Fruit fly (Drosophila melanogaster) whole organism, prepupa: ENCODE measurements around the gene Stt3A.

Experiments used
- Blimp-1 ChIP-seq: fragments of 200-800 bp; sonication (Bioruptor generic); optimal IDR thresholded peaks from 3 replicates; lab custom pipeline; 2017; ENCODE audit warnings: missing biosample characterization, missing genetic modification characterization, mild to moderate bottlenecking, moderate library complexity, missing genetic modification reagents
- CG10631 ChIP-seq: fragments of 200-800 bp; sonication (Bioruptor generic); optimal IDR thresholded peaks from 2 replicates; lab custom pipeline; 2016; ENCODE audit warnings: missing biosample characterization, missing genetic modification characterization
- CG10669 ChIP-seq: fragments of 200-800 bp; sonication (Bioruptor generic); optimal IDR thresholded peaks from 3 replicates; lab custom pipeline; 2018; ENCODE audit warnings: missing biosample characterization, mild to moderate bottlenecking, missing genetic modification characterization, moderate library complexity
- CG11762 ChIP-seq: fragments of 200-800 bp; sonication (Bioruptor generic); optimal IDR thresholded peaks from 3 replicates; lab custom pipeline; 2016; ENCODE audit warnings: missing biosample characterization, missing genetic modification characterization; ENCODE audit not compliant: insufficient read depth
- CG15336 ChIP-seq: fragments of 200-800 bp; sonication (Bioruptor generic); IDR thresholded peaks from 2 replicates; pipeline ENCODE4 v1.3.6; 2022; ENCODE audit warnings: missing biosample characterization, missing genetic modification characterization
- CG1621 ChIP-seq: fragments of 200-800 bp; sonication (Bioruptor generic); optimal IDR thresholded peaks from 3 replicates; lab custom pipeline; 2018; ENCODE audit warnings: missing biosample characterization, mild to moderate bottlenecking, missing genetic modification characterization
- CG16779 ChIP-seq: fragments of 200-800 bp; sonication (Bioruptor generic); optimal IDR thresholded peaks from 3 replicates; lab custom pipeline; 2017; ENCODE audit warnings: missing biosample characterization, mild to moderate bottlenecking, missing genetic modification characterization
- CG31627 ChIP-seq: fragments of 200-800 bp; sonication (Bioruptor generic); optimal IDR thresholded peaks from 3 replicates; lab custom pipeline; 2016; ENCODE audit warnings: missing biosample characterization, missing genetic modification characterization
- CG32006 ChIP-seq: fragments of 200-800 bp; sonication (Bioruptor generic); optimal IDR thresholded peaks from 3 replicates; lab custom pipeline; 2017; ENCODE audit warnings: missing biosample characterization, mild to moderate bottlenecking, missing genetic modification characterization
- CG34406 ChIP-seq: fragments of 200-800 bp; sonication (Bioruptor generic); optimal IDR thresholded peaks from 3 replicates; lab custom pipeline; 2016; ENCODE audit warnings: missing biosample characterization, missing genetic modification characterization
- CG3919 ChIP-seq: fragments of 200-800 bp; sonication (Bioruptor generic); optimal IDR thresholded peaks from 3 replicates; lab custom pipeline; 2016; ENCODE audit warnings: missing biosample characterization, missing genetic modification characterization
- CG4318 ChIP-seq: fragments of 200-800 bp; sonication (Bioruptor generic); optimal IDR thresholded peaks from 3 replicates; lab custom pipeline; 2017; ENCODE audit warnings: missing biosample characterization, mild to moderate bottlenecking, missing genetic modification characterization
- CG6163 ChIP-seq: fragments of 200-800 bp; sonication (Bioruptor generic); IDR thresholded peaks from 3 replicates; pipeline ENCODE4 v1.3.6; 2022; ENCODE audit warnings: missing biosample characterization, missing genetic modification characterization
- CG6276 ChIP-seq: fragments of 200-800 bp; sonication (Bioruptor generic); optimal IDR thresholded peaks from 2 replicates; lab custom pipeline; 2017; ENCODE audit warnings: missing biosample characterization, mild to moderate bottlenecking, missing genetic modification characterization
- CG6792 ChIP-seq: fragments of 200-800 bp; sonication (Bioruptor generic); optimal IDR thresholded peaks from 3 replicates; lab custom pipeline; 2016; ENCODE audit warnings: missing biosample characterization, missing genetic modification characterization
- CG6808 ChIP-seq: fragments of 200-800 bp; sonication (Bioruptor generic); optimal IDR thresholded peaks from 3 replicates; lab custom pipeline; 2017; ENCODE audit warnings: missing biosample characterization, missing genetic modification characterization, mild to moderate bottlenecking, moderate library complexity, missing genetic modification reagents
- CG6854 ChIP-seq: fragments of 200-800 bp; sonication (Bioruptor generic); optimal IDR thresholded peaks from 2 replicates; lab custom pipeline; 2017; ENCODE audit warnings: missing biosample characterization, mild to moderate bottlenecking, missing genetic modification characterization
- CG8119 ChIP-seq: fragments of 200-800 bp; sonication (Bioruptor generic); IDR thresholded peaks from 3 replicates; pipeline ENCODE4 v1.3.6; 2022; ENCODE audit warnings: missing biosample characterization, missing genetic modification characterization
- CG8319 ChIP-seq: fragments of 200-800 bp; sonication (Bioruptor generic); optimal IDR thresholded peaks from 3 replicates; lab custom pipeline; 2016; ENCODE audit warnings: missing biosample characterization, missing genetic modification characterization
- Eip75B ChIP-seq: fragments of 200-800 bp; sonication (Bioruptor generic); optimal IDR thresholded peaks from 3 replicates; lab custom pipeline; 2016; ENCODE audit warnings: missing biosample characterization, missing genetic modification characterization
- Eip78C ChIP-seq: fragments of 200-800 bp; sonication (Bioruptor generic); peaks from one replicate; lab custom pipeline; 2016; ENCODE audit warnings: missing biosample characterization, missing genetic modification characterization
- Eip93F ChIP-seq: fragments of 200-800 bp; sonication (Bioruptor generic); optimal IDR thresholded peaks from 2 replicates; lab custom pipeline; 2016; ENCODE audit warnings: missing biosample characterization, mild to moderate bottlenecking, missing genetic modification characterization
- Ets21C ChIP-seq: fragments of 200-800 bp; sonication (Bioruptor generic); optimal IDR thresholded peaks from 3 replicates; lab custom pipeline; 2016; ENCODE audit warnings: missing biosample characterization, missing genetic modification characterization
- Ets96B ChIP-seq: fragments of 200-800 bp; optimal IDR thresholded peaks from 2 replicates; lab custom pipeline; 2019; ENCODE audit warnings: missing biosample characterization, mild to moderate bottlenecking, missing genetic modification characterization, moderate library complexity
- Hr38 ChIP-seq: sonication (Bioruptor generic); optimal IDR thresholded peaks from 2 replicates; lab custom pipeline; 2016; ENCODE audit warnings: missing biosample characterization, missing genetic modification characterization
- Hr39 ChIP-seq: fragments of 200-800 bp; sonication (Bioruptor generic); optimal IDR thresholded peaks from 2 replicates; lab custom pipeline; 2016; ENCODE audit warnings: missing biosample characterization, missing genetic modification characterization
- Met ChIP-seq: fragments of 200-800 bp; sonication (Bioruptor generic); optimal IDR thresholded peaks from 3 replicates; lab custom pipeline; 2016; ENCODE audit warnings: missing biosample characterization, missing genetic modification characterization
- OdsH ChIP-seq: fragments of 200-800 bp; sonication (Bioruptor generic); optimal IDR thresholded peaks from 3 replicates; lab custom pipeline; 2016; ENCODE audit warnings: missing biosample characterization, missing genetic modification characterization
- Smox ChIP-seq: fragments of 200-800 bp; sonication (Bioruptor generic); optimal IDR thresholded peaks from 3 replicates; lab custom pipeline; 2016; ENCODE audit warnings: missing biosample characterization, missing genetic modification characterization
- Sox102F ChIP-seq: fragments of 200-800 bp; sonication (Bioruptor generic); optimal IDR thresholded peaks from 2 replicates; lab custom pipeline; 2016; ENCODE audit warnings: missing biosample characterization, mild to moderate bottlenecking, missing genetic modification characterization
- Sox14 ChIP-seq: fragments of 200-800 bp; sonication (Bioruptor generic); optimal IDR thresholded peaks from 3 replicates; lab custom pipeline; 2016; ENCODE audit warnings: missing biosample characterization, missing genetic modification characterization
- achi ChIP-seq: fragments of 200-800 bp; sonication (Bioruptor generic); optimal IDR thresholded peaks from 3 replicates; lab custom pipeline; 2016; ENCODE audit warnings: missing biosample characterization, missing genetic modification characterization
- acj6 ChIP-seq: fragments of 200-800 bp; sonication (Bioruptor generic); optimal IDR thresholded peaks from 3 replicates; lab custom pipeline; 2016; ENCODE audit warnings: missing biosample characterization, missing genetic modification characterization
- dac ChIP-seq: fragments of 200-800 bp; sonication (Bioruptor generic); optimal IDR thresholded peaks from 2 replicates; lab custom pipeline; 2017; ENCODE audit warnings: missing biosample characterization, mild to moderate bottlenecking, missing genetic modification characterization
- eg ChIP-seq: fragments of 200-800 bp; sonication (Bioruptor generic); IDR thresholded peaks from 3 replicates; pipeline ENCODE4 v1.3.6; 2022; ENCODE audit warnings: missing biosample characterization, missing genetic modification characterization
- fd59A ChIP-seq: fragments of 200-800 bp; sonication (Bioruptor generic); optimal IDR thresholded peaks from 2 replicates; lab custom pipeline; 2017; ENCODE audit warnings: missing biosample characterization, mild to moderate bottlenecking, missing genetic modification characterization, missing genetic modification reagents
- fd85E ChIP-seq: fragments of 200-800 bp; sonication (Bioruptor generic); optimal IDR thresholded peaks from 3 replicates; lab custom pipeline; 2016; ENCODE audit warnings: missing biosample characterization, missing genetic modification characterization
- fkh ChIP-seq: fragments of 200-800 bp; sonication (Bioruptor generic); optimal IDR thresholded peaks from 3 replicates; lab custom pipeline; 2017; ENCODE audit warnings: missing biosample characterization, mild to moderate bottlenecking, missing genetic modification characterization, moderate library complexity
- lz ChIP-seq: fragments of 200-800 bp; sonication (Bioruptor generic); optimal IDR thresholded peaks from 3 replicates; lab custom pipeline; 2016; ENCODE audit warnings: missing biosample characterization, missing genetic modification characterization
- pdm3 ChIP-seq: fragments of 200-800 bp; sonication (Bioruptor generic); optimal IDR thresholded peaks from 3 replicates; lab custom pipeline; 2016; ENCODE audit warnings: missing biosample characterization, missing genetic modification characterization
- salr ChIP-seq, 2 experiments: fragments of 200-800 bp; sonication (Bioruptor generic); optimal IDR thresholded peaks; 3 replicates each; lab custom pipeline; 2016 to 2018; ENCODE audit warnings: missing biosample characterization in 2 of 2, missing genetic modification characterization in 2 of 2, mild to moderate bottlenecking in 1 of 2
- svp ChIP-seq: fragments of 200-800 bp; sonication (Bioruptor generic); peaks from one replicate; lab custom pipeline; 2016; ENCODE audit warnings: missing biosample characterization, missing genetic modification characterization
- vri ChIP-seq: fragments of 200-800 bp; sonication (Bioruptor generic); optimal IDR thresholded peaks from 3 replicates; lab custom pipeline; 2016; ENCODE audit warnings: missing biosample characterization, mild to moderate bottlenecking, missing genetic modification characterization

The Stt3A gene

DNA sequence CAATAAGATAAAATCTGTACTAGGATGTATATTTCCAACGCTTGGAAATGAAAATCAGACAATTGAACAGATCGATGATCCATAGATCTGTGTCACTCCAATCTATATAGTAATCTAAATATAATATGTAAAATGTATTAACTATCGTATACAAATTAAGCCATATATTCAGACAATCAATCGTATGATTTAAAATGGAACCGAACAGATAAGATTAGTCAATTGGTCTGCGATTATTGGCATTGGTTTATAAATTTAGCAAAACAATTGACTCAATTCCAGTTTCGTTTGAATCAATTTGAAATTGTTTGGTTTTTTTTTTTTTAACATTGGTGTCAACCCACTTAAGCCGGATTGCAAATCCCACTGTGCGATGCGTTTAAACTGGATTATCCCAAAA is 14.2 kb upstream of the Stt3A start (continued):
- no peak for TF ChIP-seq CG1621 (tag; lab: Kevin White, UChicago)
- no peak for TF ChIP-seq CG11762 (GFP tag; lab: Kevin White, UChicago)
- TF ChIP-seq CG4318 (GFP tag; lab: Kevin White, UChicago): peak; percentile 56
- TF ChIP-seq Eip75B: peak; percentile 28
- peak; percentile 52 for TF ChIP-seq CG6276 (GFP tag; lab: Kevin White, UChicago)
- TF ChIP-seq Hr38 (GFP tag; lab: Kevin White, UChicago): no peak
- no peak for TF ChIP-seq Sox14 (GFP tag; lab: Kevin White, UChicago)
- TF ChIP-seq dac (GFP tag; lab: Kevin White, UChicago): peak; percentile 32
- peak; percentile 44 for TF ChIP-seq acj6 (GFP tag; lab: Kevin White, UChicago)
- peak; percentile 10 for TF ChIP-seq Hr39 (GFP tag; lab: Kevin White, UChicago)
- TF ChIP-seq CG6792: peak; percentile 1
- peak; percentile 35 for TF ChIP-seq CG34406
- TF ChIP-seq CG10631 (GFP tag; lab: Kevin White, UChicago): peak; percentile 27
- no peak for TF ChIP-seq Ets21C (GFP tag; lab: Kevin White, UChicago)
- TF ChIP-seq Smox (GFP tag; lab: Kevin White, UChicago): peak; percentile 25
- peak; percentile 43 for TF ChIP-seq fd59A (GFP tag; lab: Kevin White, UChicago)
- TF ChIP-seq pdm3: peak; percentile 36
- TF ChIP-seq CG6854: no peak
- TF ChIP-seq CG6163: peak; percentile 52; the same call in 2 of the 3 replicates
- peak; percentile 32 for TF ChIP-seq achi (GFP tag; lab: Kevin White, UChicago)
- peak; percentile 15 for TF ChIP-seq CG3919 (GFP tag; lab: Kevin White, UChicago)
- no peak for TF ChIP-seq Blimp-1 (GFP tag; lab: Kevin White, UChicago)
- TF ChIP-seq CG8319 (GFP tag; lab: Kevin White, UChicago): peak; percentile 34
- peak; percentile 54 for TF ChIP-seq CG6808 (GFP tag; lab: Kevin White, UChicago)
- TF ChIP-seq Eip93F (GFP tag; lab: Kevin White, UChicago): no peak
- peak; percentile 25 for TF ChIP-seq CG31627 (GFP tag; lab: Kevin White, UChicago)

DNA sequence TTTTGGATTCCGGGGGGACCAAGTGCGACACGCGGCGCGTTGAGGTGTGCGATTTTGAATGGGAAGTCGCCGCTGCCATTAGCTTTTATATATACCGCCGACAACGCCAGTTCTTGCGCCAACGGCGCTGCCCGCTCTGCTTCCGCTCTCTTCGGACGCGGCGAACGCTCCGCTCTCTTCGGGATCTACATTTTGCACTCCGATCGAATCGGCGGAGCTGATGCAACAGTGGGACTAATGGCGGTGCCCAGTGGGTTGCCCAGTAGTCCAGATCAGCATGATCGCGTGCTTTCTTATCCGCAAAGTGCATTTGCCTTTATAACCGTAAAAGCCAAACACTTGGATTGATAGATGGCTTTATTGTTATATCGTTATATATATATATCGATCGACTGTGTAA is 13.7 kb upstream of the Stt3A start, which contains the start of gene CG32512:
Gene CG32512, minus strand, starts transcription at position 67 of the 400 bp plus-strand sequence.
- TF ChIP-seq CG6163 (peak; percentile 49), CG15336 (GFP tag; lab: Robert Waterston, UW) (peak; percentile 12; the same call in 1 of the 2 replicates), vri (GFP tag; lab: Kevin White, UChicago) (peak; percentile 16), eg (peak; percentile 53; the same call in 1 of the 3 replicates), Hr39 (GFP tag; lab: Kevin White, UChicago) (peak; percentile 1), salr (GFP tag; optimal IDR thresholded peaks at IDR 0.05; lab: Kevin White, UChicago) (no peak), CG8119 (GFP tag; lab: Robert Waterston, UW) (peak; percentile 13; the same call in 1 of the 3 replicates), CG32006 (GFP tag; lab: Kevin White, UChicago) (no peak)

DNA sequence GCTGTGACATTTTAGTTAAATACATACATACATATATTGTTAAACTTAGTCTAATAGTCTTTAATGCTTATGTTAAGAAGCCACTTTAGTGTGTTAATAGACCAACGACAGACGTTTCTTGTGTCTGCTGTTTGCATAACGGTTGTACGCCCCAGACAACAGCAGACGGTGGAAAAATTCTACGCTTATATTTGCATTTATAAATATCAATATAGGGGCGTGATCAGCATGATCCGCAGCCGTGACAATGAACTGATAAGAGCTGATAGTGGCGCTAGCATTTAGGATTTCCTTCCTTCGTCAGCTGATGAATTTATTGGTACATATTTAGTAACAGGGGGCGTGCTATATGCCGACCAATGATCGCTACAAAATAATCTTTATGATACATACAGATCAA is 12.0 kb upstream of the Stt3A start:
- TF ChIP-seq Eip78C (GFP tag; lab: Kevin White, UChicago) (peak; percentile 10), CG15336 (GFP tag; lab: Robert Waterston, UW) (no peak), lz (GFP tag; lab: Kevin White, UChicago) (no peak), Ets96B (tag; lab: Kevin White, UChicago) (no peak), vri (GFP tag; lab: Kevin White, UChicago) (no peak), OdsH (no peak), achi (GFP tag; lab: Kevin White, UChicago) (no peak), CG8119 (GFP tag; lab: Robert Waterston, UW) (no peak), fkh (GFP tag; lab: Kevin White, UChicago) (peak; percentile 65), CG34406 (no peak), CG16779 (tag; lab: Kevin White, UChicago) (no peak), CG4318 (GFP tag; lab: Kevin White, UChicago) (no peak), Hr38 (GFP tag; lab: Kevin White, UChicago) (no peak), svp (GFP tag; lab: Kevin White, UChicago) (peak; percentile 38), Eip75B (no peak), CG6854 (no peak), Sox102F (GFP tag; lab: Kevin White, UChicago) (no peak), CG10669 (GFP tag; lab: Kevin White, UChicago) (no peak), Met (GFP tag; lab: Kevin White, UChicago) (no peak), fd85E (no peak), CG6792 (no peak)
